Worm (Caenorhabditis elegans) whole organism, early embryonic: Measurements from ENCODE around the gene K07C11.10.

Experiments
- ama-1 ChIP-seq: fragments of 150-350 bp; optimal IDR thresholded peaks from 2 replicates; lab custom pipeline; 2014
- ets-7 ChIP-seq: sonication (generic microtip); optimal IDR thresholded peaks from 2 replicates; lab custom pipeline; 2016; ENCODE audit warnings: missing genotype, missing genetic modification characterization, missing compliant biosample characterization

ce11 chrV:8210527-8210926, 16.2 kb downstream of the K07C11.10 start:
- no peak for TF ChIP-seq ama-1 (lab: Kevin White, UChicago)
- TF ChIP-seq ets-7 (tag; lab: Kevin White, UChicago): no peak
